Worm (Caenorhabditis elegans) whole organism, L1 larva: ENCODE data around the gene C16C10.2.

ENCODE experiments used
- C16A3.4 ChIP-seq: fragments of 150-350 bp; optimal IDR thresholded peaks from 2 replicates; lab custom pipeline; 2014; ENCODE audit warnings: missing biosample characterization, missing genetic modification characterization
- C34B4.2 ChIP-seq: sonication (generic microtip); optimal IDR thresholded peaks from 2 replicates; lab custom pipeline; 2017; ENCODE audit warnings: mild to moderate bottlenecking, missing genetic modification characterization, missing compliant biosample characterization
- alr-1 ChIP-seq: fragments of 200-800 bp; sonication (Bioruptor generic); optimal IDR thresholded peaks from 2 replicates; lab custom pipeline; 2018; ENCODE audit warnings: borderline replicate concordance, mild to moderate bottlenecking, missing genetic modification characterization, missing compliant biosample characterization
- blmp-1 ChIP-seq: fragments of 150-350 bp; optimal IDR thresholded peaks from 2 replicates; lab custom pipeline; 2014; ENCODE audit warnings: missing biosample characterization, missing genetic modification characterization
- ceh-63 ChIP-seq: fragments of 200-800 bp; sonication (Bioruptor generic); optimal IDR thresholded peaks from 2 replicates; lab custom pipeline; 2018; ENCODE audit warnings: mild to moderate bottlenecking, missing genetic modification characterization, missing compliant biosample characterization
- ceh-8 ChIP-seq: fragments of 200-800 bp; sonication (Bioruptor generic); optimal IDR thresholded peaks from 2 replicates; lab custom pipeline; 2018; ENCODE audit warnings: mild to moderate bottlenecking, missing genetic modification characterization, moderate library complexity, missing compliant biosample characterization
- ceh-82 ChIP-seq, 3 experiments: fragments of 150-350 bp in 1 of 3; sonication (generic microtip) in 2 of 3; optimal IDR thresholded peaks; 2 replicates each; lab custom pipeline; 2014 to 2017; ENCODE audit warnings: missing biosample characterization in 3 of 3, missing genetic modification characterization in 3 of 3
- ceh-90 ChIP-seq: sonication (generic microtip); optimal IDR thresholded peaks from 2 replicates; lab custom pipeline; 2016; ENCODE audit warnings: missing genetic modification characterization, missing compliant biosample characterization
- ces-1 ChIP-seq: fragments of 150-350 bp; optimal IDR thresholded peaks from 2 replicates; lab custom pipeline; 2014; ENCODE audit warnings: missing biosample characterization, missing genetic modification reagents, missing genetic modification characterization
- dpl-1 ChIP-seq, 3 experiments: fragments of 150-350 bp in 2 of 3; sonication (generic microtip) in 1 of 3; optimal IDR thresholded peaks; 2 replicates each; lab custom pipeline; 2014 to 2017; ENCODE audit warnings: missing biosample characterization in 3 of 3, missing genetic modification characterization in 3 of 3, missing genetic modification reagents in 3 of 3
- dsc-1 ChIP-seq: sonication (generic microtip); optimal IDR thresholded peaks from 2 replicates; lab custom pipeline; 2016; ENCODE audit warnings: mild to moderate bottlenecking, missing genetic modification characterization, missing compliant biosample characterization
- efl-1 ChIP-seq, 4 experiments: fragments of 150-350 bp; optimal IDR thresholded peaks in 3 of 4; peaks in 1 of 4; 1 replicate in 1 of 4; 2 replicates in 3 of 4; lab custom pipeline; 2014; ENCODE audit warnings: missing biosample characterization in 2 of 4, missing genetic modification characterization in 2 of 4, missing genetic modification reagents in 2 of 4
- elt-3 ChIP-seq, 6 experiments: fragments of 150-350 bp in 1 of 6; sonication (generic microtip); optimal IDR thresholded peaks; 2 replicates each; lab custom pipeline; 2017 to 2018; ENCODE audit warnings: missing biosample characterization in 6 of 6, missing genetic modification characterization in 6 of 6, inconsistent platforms in 1 of 6
- fkh-8 ChIP-seq: sonication (generic microtip); optimal IDR thresholded peaks from 2 replicates; lab custom pipeline; 2016; ENCODE audit warnings: mild to moderate bottlenecking, missing genetic modification characterization, missing compliant biosample characterization
- fos-1 ChIP-seq: fragments of 150-350 bp; optimal IDR thresholded peaks from 2 replicates; lab custom pipeline; 2014; ENCODE audit warnings: missing biosample characterization, missing genetic modification characterization
- hpl-2 ChIP-seq: fragments of 150-350 bp; optimal IDR thresholded peaks from 2 replicates; lab custom pipeline; 2014; ENCODE audit warnings: missing biosample characterization, missing genetic modification reagents, missing genetic modification characterization
- irx-1 ChIP-seq: sonication (generic microtip); optimal IDR thresholded peaks from 2 replicates; lab custom pipeline; 2016; ENCODE audit warnings: missing genetic modification characterization, missing compliant biosample characterization
- isw-1 ChIP-seq: fragments of 200-800 bp; sonication (Bioruptor generic); IDR thresholded peaks from 2 replicates; pipeline ENCODE4 v1.3.6; 2022; ENCODE audit warnings: missing genetic modification characterization, missing compliant biosample characterization
- jun-1 ChIP-seq: fragments of 150-350 bp; optimal IDR thresholded peaks from 2 replicates; lab custom pipeline; 2014; ENCODE audit warnings: missing biosample characterization, missing genetic modification reagents, missing genetic modification characterization
- lin-14 ChIP-seq: fragments of 200-800 bp; sonication (Bioruptor generic); optimal IDR thresholded peaks from 2 replicates; lab custom pipeline; 2018; ENCODE audit warnings: mild to moderate bottlenecking, missing genetic modification characterization, moderate library complexity, missing compliant biosample characterization
- lin-15B ChIP-seq: fragments of 150-350 bp; sonication (generic microtip); optimal IDR thresholded peaks from 3 replicates; lab custom pipeline; 2014; ENCODE audit warnings: missing biosample characterization, missing genetic modification characterization
- lin-35 ChIP-seq, 2 experiments: fragments of 150-350 bp; optimal IDR thresholded peaks; 2 replicates each; lab custom pipeline; 2014; ENCODE audit warnings: missing biosample characterization in 2 of 2, missing genetic modification characterization in 2 of 2, missing genetic modification reagents in 2 of 2
- lsy-2 ChIP-seq, 2 experiments: fragments of 150-350 bp; optimal IDR thresholded peaks; 2 replicates each; lab custom pipeline; 2014; ENCODE audit warnings: missing biosample characterization in 2 of 2, missing genetic modification characterization in 2 of 2
- mep-1 ChIP-seq: fragments of 150-350 bp; optimal IDR thresholded peaks from 2 replicates; lab custom pipeline; 2014; ENCODE audit warnings: missing biosample characterization, missing genetic modification characterization
- nhr-11 ChIP-seq: fragments of 150-350 bp; optimal IDR thresholded peaks from 2 replicates; lab custom pipeline; 2014; ENCODE audit warnings: missing biosample characterization, missing genetic modification characterization
- nhr-237 ChIP-seq: fragments of 150-350 bp; optimal IDR thresholded peaks from 2 replicates; lab custom pipeline; 2014; ENCODE audit warnings: missing biosample characterization, missing genetic modification characterization
- nhr-28 ChIP-seq: fragments of 150-350 bp; optimal IDR thresholded peaks from 2 replicates; lab custom pipeline; 2014; ENCODE audit warnings: missing biosample characterization, missing genetic modification characterization
- nhr-47 ChIP-seq: sonication (generic microtip); optimal IDR thresholded peaks from 2 replicates; lab custom pipeline; 2016; ENCODE audit warnings: mild to moderate bottlenecking, missing genetic modification characterization, moderate library complexity, missing compliant biosample characterization
- nhr-71 ChIP-seq: sonication (generic microtip); optimal IDR thresholded peaks from 2 replicates; lab custom pipeline; 2016; ENCODE audit warnings: mild to moderate bottlenecking, missing genetic modification characterization, moderate library complexity, missing compliant biosample characterization
- nhr-76 ChIP-seq: sonication (generic microtip); optimal IDR thresholded peaks from 2 replicates; lab custom pipeline; 2017; ENCODE audit warnings: missing biosample characterization, missing genetic modification characterization
- nhr-85 ChIP-seq: sonication (generic microtip); peaks from one replicate; lab custom pipeline; 2016; ENCODE audit warnings: missing genetic modification characterization, inconsistent platforms, missing compliant biosample characterization
- nhr-90 ChIP-seq: sonication (generic microtip); optimal IDR thresholded peaks from 2 replicates; lab custom pipeline; 2016; ENCODE audit warnings: mild to moderate bottlenecking, missing genetic modification characterization, missing compliant biosample characterization; ENCODE audit not compliant: poor library complexity
- pqm-1 ChIP-seq: sonication (generic microtip); optimal IDR thresholded peaks from 3 replicates; lab custom pipeline; 2017; ENCODE audit warnings: missing biosample characterization, missing genetic modification characterization
- rnt-1 ChIP-seq: sonication (generic microtip); optimal IDR thresholded peaks from 2 replicates; lab custom pipeline; 2016; ENCODE audit warnings: mild to moderate bottlenecking, missing genetic modification characterization, moderate library complexity, missing compliant biosample characterization
- skn-1 ChIP-seq: fragments of 150-350 bp; optimal IDR thresholded peaks from 2 replicates; lab custom pipeline; 2014; ENCODE audit warnings: missing biosample characterization, missing genetic modification characterization
- snu-23 ChIP-seq: sonication (generic microtip); optimal IDR thresholded peaks from 2 replicates; lab custom pipeline; 2016; ENCODE audit warnings: missing genetic modification characterization, missing compliant biosample characterization
- swsn-7 ChIP-seq: sonication (generic microtip); optimal IDR thresholded peaks from 2 replicates; lab custom pipeline; 2016; ENCODE audit warnings: missing genetic modification characterization, missing compliant biosample characterization
- vab-15 ChIP-seq: sonication (generic microtip); optimal IDR thresholded peaks from 2 replicates; lab custom pipeline; 2017; ENCODE audit warnings: missing genotype, mild to moderate bottlenecking, missing genetic modification characterization, missing compliant biosample characterization
- zip-4 ChIP-seq: fragments of 200-800 bp; sonication (Bioruptor generic); optimal IDR thresholded peaks from 2 replicates; lab custom pipeline; 2018; ENCODE audit warnings: mild to moderate bottlenecking, missing genetic modification characterization, moderate library complexity, missing compliant biosample characterization
- ztf-4 ChIP-seq: fragments of 150-350 bp; optimal IDR thresholded peaks from 2 replicates; lab custom pipeline; 2014; ENCODE audit warnings: missing biosample characterization, missing genetic modification characterization

Gene C16C10.2

ce11 chrIII:4191091-4191638 lies 12.7 kb upstream of the C16C10.2 start, which contains the start of gene dnj-16:
TSS of gene dnj-16 (plus strand) at chrIII:4191141.
- TF ChIP-seq swsn-7 (no peak), lin-14 (GFP tag; lab: Kevin White, UChicago) (peak; percentile 66), snu-23 (GFP tag; lab: Kevin White, UChicago) (peak; percentile 17), elt-3 (tag; optimal IDR thresholded peaks at IDR 0.05; lab: Kevin White, UChicago) (no peak), ceh-82 (tag; optimal IDR thresholded peaks at IDR 0.05; lab: Kevin White, UChicago) (peak; percentile 12 to 73 (median 14)), fos-1 (tag; lab: Kevin White, UChicago) (peak; percentile 56), blmp-1 (peak; percentile 80), lin-35 (GFP tag; optimal IDR thresholded peaks at IDR 0.05; lab: Kevin White, UChicago) (peak in 1 of 2 experiments; percentile 40), nhr-47 (tag; lab: Kevin White, UChicago) (peak; percentile 8), skn-1 (peak; percentile 29), rnt-1 (tag; lab: Kevin White, UChicago) (peak; percentile 24), pqm-1 (tag; lab: Kevin White, UChicago) (no peak), nhr-85 (tag; lab: Kevin White, UChicago) (peak; percentile 19), dsc-1 (tag; lab: Kevin White, UChicago) (no peak), mep-1 (tag; lab: Kevin White, UChicago) (peak; percentile 60), ceh-90 (tag; lab: Kevin White, UChicago) (no peak), lsy-2 (tag; optimal IDR thresholded peaks at IDR 0.05; lab: Kevin White, UChicago) (peak; percentile 14 to 62), dpl-1 (GFP tag; optimal IDR thresholded peaks at IDR 0.05; lab: Kevin White, UChicago) (peak in 1 of 3 experiments; percentile 20), efl-1 (optimal IDR thresholded peaks at IDR 0.05; lab: Kevin White, UChicago) (peak; percentile 24 to 41), efl-1 (GFP tag; optimal IDR thresholded peaks at IDR 0.05 in 1 of 2; lab: Kevin White, UChicago) (peak; percentile 15 to 86), alr-1 (no peak), irx-1 (tag; lab: Kevin White, UChicago) (no peak), nhr-76 (tag; lab: Kevin White, UChicago) (no peak), nhr-11 (tag; lab: Kevin White, UChicago) (no peak), lin-15B (tag; lab: Kevin White, UChicago) (peak; percentile 6), nhr-237 (tag; lab: Kevin White, UChicago) (peak; percentile 25), jun-1 (tag; lab: Kevin White, UChicago) (peak; percentile 18), nhr-71 (peak; percentile 31), hpl-2 (peak; percentile 43), vab-15 (tag; lab: Kevin White, UChicago) (no peak), ces-1 (GFP tag; lab: Kevin White, UChicago) (no peak), zip-4 (peak; percentile 34), ceh-8 (peak; percentile 19), nhr-28 (tag; lab: Kevin White, UChicago) (no peak), C34B4.2 (no peak), isw-1 (GFP tag; lab: Robert Waterston, UW) (no peak), ztf-4 (tag; lab: Kevin White, UChicago) (no peak)
- TF ChIP-seq, all 84 proteins: peak for 21

- TF ChIP-seq nhr-76 (tag; lab: Kevin White, UChicago) (no peak), mep-1 (tag; lab: Kevin White, UChicago) (no peak), ceh-63 (no peak), C16A3.4 (tag; lab: Kevin White, UChicago) (no peak), nhr-90 (tag; lab: Kevin White, UChicago) (no peak), fkh-8 (no peak), skn-1 (no peak), vab-15 (tag; lab: Kevin White, UChicago) (no peak)
Observed at ce11 chrIII:4190241-4190640, 11.8 kb upstream of the C16C10.2 start, which contains the start of gene spp-28. TSS of gene spp-28 (minus strand) at chrIII:4190341.
